Fruit fly (Drosophila melanogaster) whole organism, embryonic: ENCODE measurements around the gene Nup37.

ENCODE experiments used
- Bgb ChIP-seq: fragments of 200-800 bp; sonication (Bioruptor generic); IDR thresholded peaks from 2 replicates; pipeline ENCODE4 v1.3.6; 2022; ENCODE audit warnings: missing biosample characterization, missing genetic modification characterization; ENCODE audit not compliant: partially characterized antibody
- CG10209 ChIP-seq: fragments of 200-800 bp; sonication (Bioruptor generic); optimal IDR thresholded peaks from 3 replicates; lab custom pipeline; 2017; ENCODE audit warnings: missing biosample characterization, mild to moderate bottlenecking, missing genetic modification characterization, missing genetic modification reagents
- CG10565 ChIP-seq: fragments of 200-800 bp; sonication (Bioruptor generic); optimal IDR thresholded peaks from 3 replicates; lab custom pipeline; 2016; ENCODE audit warnings: missing biosample characterization, mild to moderate bottlenecking, missing genetic modification characterization
- CG11504 ChIP-seq: fragments of 200-800 bp; sonication (Bioruptor generic); optimal IDR thresholded peaks from 3 replicates; lab custom pipeline; 2019; ENCODE audit warnings: missing biosample characterization, mild to moderate bottlenecking, missing genetic modification characterization, moderate library complexity
- CG12155 ChIP-seq: fragments of 200-800 bp; sonication (Bioruptor generic); optimal IDR thresholded peaks from 3 replicates; lab custom pipeline; 2016; ENCODE audit warnings: missing biosample characterization, missing genetic modification characterization
- CG12299 ChIP-seq: fragments of 200-800 bp; sonication (Bioruptor generic); optimal IDR thresholded peaks from 2 replicates; lab custom pipeline; 2018; ENCODE audit warnings: missing biosample characterization, mild to moderate bottlenecking, missing genetic modification characterization
- CG12391 ChIP-seq: fragments of 200-800 bp; sonication (Bioruptor generic); optimal IDR thresholded peaks from 3 replicates; lab custom pipeline; 2018; ENCODE audit warnings: missing biosample characterization, mild to moderate bottlenecking, missing genetic modification characterization, moderate library complexity
- CG13287 ChIP-seq: fragments of 200-800 bp; sonication (Bioruptor generic); IDR thresholded peaks from 2 replicates; pipeline ENCODE4 v1.3.6; 2022; ENCODE audit warnings: missing biosample characterization, missing genetic modification characterization; ENCODE audit not compliant: partially characterized antibody
- CG13624 ChIP-seq: fragments of 200-800 bp; sonication (Bioruptor generic); optimal IDR thresholded peaks from 2 replicates; lab custom pipeline; 2016; ENCODE audit warnings: missing biosample characterization, missing genetic modification characterization
- CG14014 ChIP-seq: fragments of 200-800 bp; sonication (Bioruptor generic); IDR thresholded peaks from 2 replicates; pipeline ENCODE4 v1.3.6; 2022; ENCODE audit warnings: missing biosample characterization, missing genetic modification characterization
- CG15696 ChIP-seq: fragments of 200-800 bp; sonication (Bioruptor generic); optimal IDR thresholded peaks from 2 replicates; lab custom pipeline; 2019; ENCODE audit warnings: missing biosample characterization, mild to moderate bottlenecking, missing genetic modification characterization, moderate library complexity
- CG16813 ChIP-seq: fragments of 200-800 bp; sonication (Bioruptor generic); IDR thresholded peaks from 3 replicates; pipeline ENCODE4 v1.3.6; 2022; ENCODE audit warnings: missing biosample characterization, missing genetic modification characterization; ENCODE audit not compliant: partially characterized antibody
- CG18476 ChIP-seq: fragments of 200-800 bp; sonication (Bioruptor generic); optimal IDR thresholded peaks from 2 replicates; lab custom pipeline; 2016; ENCODE audit warnings: missing biosample characterization, mild to moderate bottlenecking, missing genetic modification characterization
- CG32532 ChIP-seq: fragments of 200-800 bp; sonication (Bioruptor generic); IDR thresholded peaks from 2 replicates; pipeline ENCODE4 v1.3.6; 2022; ENCODE audit warnings: missing biosample characterization, missing genetic modification characterization
- CG4424 ChIP-seq: fragments of 200-800 bp; sonication (Bioruptor generic); optimal IDR thresholded peaks from 3 replicates; lab custom pipeline; 2016; ENCODE audit warnings: missing biosample characterization, missing genetic modification characterization
- CG4617 ChIP-seq: fragments of 200-800 bp; sonication (Bioruptor generic); optimal IDR thresholded peaks from 3 replicates; lab custom pipeline; 2016; ENCODE audit warnings: missing biosample characterization, missing genetic modification characterization, borderline replicate concordance
- CG4707 ChIP-seq: fragments of 200-800 bp; sonication (Bioruptor generic); optimal IDR thresholded peaks from 2 replicates; lab custom pipeline; 2018; ENCODE audit warnings: missing biosample characterization, mild to moderate bottlenecking, missing genetic modification characterization, moderate library complexity
- CG6272 ChIP-seq: fragments of 200-800 bp; sonication (Bioruptor generic); IDR thresholded peaks from 2 replicates; pipeline ENCODE4 v1.3.6; 2022; ENCODE audit warnings: missing biosample characterization, missing genetic modification characterization
- CG6813 ChIP-seq: fragments of 200-800 bp; sonication (Bioruptor generic); optimal IDR thresholded peaks from 2 replicates; lab custom pipeline; 2017; ENCODE audit warnings: missing biosample characterization, missing genetic modification characterization, mild to moderate bottlenecking, moderate library complexity, missing genetic modification reagents
- CG9817 ChIP-seq: fragments of 200-800 bp; sonication (Bioruptor generic); optimal IDR thresholded peaks from 2 replicates; lab custom pipeline; 2018; ENCODE audit warnings: missing biosample characterization, mild to moderate bottlenecking, missing genetic modification characterization, moderate library complexity
- Ets65A ChIP-seq: fragments of 200-800 bp; sonication (Bioruptor generic); peaks from one replicate; lab custom pipeline; 2016; ENCODE audit warnings: missing biosample characterization, missing genetic modification characterization
- Hand ChIP-seq: fragments of 200-800 bp; sonication (Bioruptor generic); optimal IDR thresholded peaks from 2 replicates; lab custom pipeline; 2017; ENCODE audit warnings: mild to moderate bottlenecking, missing biosample characterization, missing genetic modification reagents, missing genetic modification characterization
- MBD-R2 ChIP-seq: fragments of 200-800 bp; sonication (Bioruptor generic); IDR thresholded peaks from 2 replicates; pipeline ENCODE4 v1.3.6; 2022; ENCODE audit warnings: missing biosample characterization, missing genetic modification characterization
- Mad ChIP-seq: fragments of 200-800 bp; sonication (Bioruptor generic); optimal IDR thresholded peaks from 2 replicates; lab custom pipeline; 2016; ENCODE audit warnings: missing biosample characterization, missing genetic modification characterization
- Max ChIP-seq: fragments of 200-800 bp; sonication (Bioruptor generic); optimal IDR thresholded peaks from 2 replicates; lab custom pipeline; 2016; ENCODE audit warnings: missing biosample characterization, mild to moderate bottlenecking, missing genetic modification characterization
- Med ChIP-seq: fragments of 200-800 bp; sonication (Bioruptor generic); peaks from one replicate; lab custom pipeline; 2016; ENCODE audit warnings: missing biosample characterization, missing genetic modification characterization, mild to moderate bottlenecking, inconsistent platforms, moderate library complexity
- Nf-YA ChIP-seq: fragments of 200-800 bp; sonication (Bioruptor generic); IDR thresholded peaks from 2 replicates; pipeline ENCODE4 v1.3.6; 2022; ENCODE audit warnings: missing biosample characterization, missing genetic modification characterization
- Sox100B ChIP-seq: fragments of 200-800 bp; sonication (Bioruptor generic); optimal IDR thresholded peaks from 3 replicates; lab custom pipeline; 2018; ENCODE audit warnings: missing biosample characterization, mild to moderate bottlenecking, missing genetic modification characterization
- TFAM ChIP-seq: fragments of 200-800 bp; sonication (Bioruptor generic); optimal IDR thresholded peaks from 2 replicates; lab custom pipeline; 2017; ENCODE audit warnings: missing biosample characterization, missing genetic modification characterization, inconsistent platforms
- Taf1 ChIP-seq: fragments of 200-800 bp; sonication (Bioruptor generic); IDR thresholded peaks from 2 replicates; pipeline ENCODE4 v1.3.6; 2022; ENCODE audit warnings: missing biosample characterization, missing genetic modification characterization
- amos ChIP-seq: fragments of 200-800 bp; sonication (Bioruptor generic); IDR thresholded peaks from 2 replicates; pipeline ENCODE4 v1.3.6; 2022; ENCODE audit warnings: missing biosample characterization, missing genetic modification characterization; ENCODE audit not compliant: partially characterized antibody
- bowl ChIP-seq: fragments of 200-800 bp; sonication (Bioruptor generic); IDR thresholded peaks from 2 replicates; pipeline ENCODE4 v1.3.6; 2022; ENCODE audit warnings: missing biosample characterization, missing genetic modification characterization
- chm ChIP-seq: fragments of 200-800 bp; sonication (Bioruptor generic); IDR thresholded peaks from 2 replicates; pipeline ENCODE4 v1.3.6; 2022; ENCODE audit warnings: missing biosample characterization, missing genetic modification characterization
- crp ChIP-seq, 2 experiments: fragments of 200-800 bp; sonication (Bioruptor generic); optimal IDR thresholded peaks; 2 replicates in 1 of 2; 3 replicates in 1 of 2; lab custom pipeline; 2017; ENCODE audit warnings: missing biosample characterization in 2 of 2, missing genetic modification characterization in 2 of 2, mild to moderate bottlenecking in 1 of 2, moderate library complexity in 1 of 2
- en ChIP-seq: fragments of 200-800 bp; sonication (Bioruptor generic); optimal IDR thresholded peaks from 2 replicates; lab custom pipeline; 2016; ENCODE audit warnings: missing biosample characterization, missing genetic modification characterization
- gsb-n ChIP-seq: fragments of 200-800 bp; sonication (Bioruptor generic); optimal IDR thresholded peaks from 3 replicates; lab custom pipeline; 2018; ENCODE audit warnings: missing biosample characterization, mild to moderate bottlenecking, missing genetic modification characterization
- gt ChIP-seq: fragments of 200-800 bp; sonication (Bioruptor generic); IDR thresholded peaks from 2 replicates; pipeline ENCODE4 v1.3.6; 2022; ENCODE audit warnings: missing biosample characterization, missing genetic modification characterization
- inv ChIP-seq: fragments of 200-800 bp; sonication (Bioruptor generic); IDR thresholded peaks from 2 replicates; pipeline ENCODE4 v1.3.6; 2022; ENCODE audit warnings: missing biosample characterization, missing genetic modification characterization; ENCODE audit not compliant: partially characterized antibody
- kni ChIP-seq: fragments of 200-800 bp; sonication (Bioruptor generic); optimal IDR thresholded peaks from 3 replicates; lab custom pipeline; 2017; ENCODE audit warnings: mild to moderate bottlenecking, missing biosample characterization, missing genetic modification reagents, missing genetic modification characterization
- lilli ChIP-seq: fragments of 200-800 bp; sonication (Bioruptor generic); optimal IDR thresholded peaks from 3 replicates; lab custom pipeline; 2016; ENCODE audit warnings: missing biosample characterization, missing genetic modification characterization
- phol ChIP-seq: fragments of 200-800 bp; sonication (Bioruptor generic); optimal IDR thresholded peaks from 3 replicates; lab custom pipeline; 2018; ENCODE audit warnings: missing biosample characterization, mild to moderate bottlenecking, missing genetic modification characterization, moderate library complexity
- ranshi ChIP-seq: fragments of 200-800 bp; sonication (Bioruptor generic); IDR thresholded peaks from 2 replicates; pipeline ENCODE4 v1.3.6; 2022; ENCODE audit warnings: missing biosample characterization, missing genetic modification characterization
- repo ChIP-seq: fragments of 200-800 bp; sonication (Bioruptor generic); optimal IDR thresholded peaks from 2 replicates; lab custom pipeline; 2016; ENCODE audit warnings: missing biosample characterization, missing genetic modification characterization
- sc ChIP-seq, 3 experiments: fragments of >200 bp in 2 of 3; fragments of 200-800 bp in 1 of 3; sonication (Bioruptor generic) in 1 of 3; optimal IDR thresholded peaks; 2 replicates in 2 of 3; 3 replicates in 1 of 3; lab custom pipeline; 2017; ENCODE audit warnings: mild to moderate bottlenecking in 1 of 3, missing biosample characterization in 1 of 3, missing genetic modification characterization in 1 of 3, missing genetic modification reagents in 1 of 3
- slp2 ChIP-seq: fragments of 200-800 bp; sonication (Bioruptor generic); optimal IDR thresholded peaks from 2 replicates; lab custom pipeline; 2016; ENCODE audit warnings: missing biosample characterization, missing genetic modification characterization
- ssp ChIP-seq: fragments of 200-800 bp; sonication (Bioruptor generic); IDR thresholded peaks from 2 replicates; pipeline ENCODE4 v1.3.6; 2022; ENCODE audit warnings: missing biosample characterization, missing genetic modification characterization
- tgo ChIP-seq: fragments of 200-800 bp; sonication (Bioruptor generic); IDR thresholded peaks from 3 replicates; pipeline ENCODE4 v1.3.6; 2022; ENCODE audit warnings: missing biosample characterization, missing genetic modification characterization
- trh ChIP-seq: fragments of 200-800 bp; sonication (Bioruptor generic); optimal IDR thresholded peaks from 2 replicates; lab custom pipeline; 2016; ENCODE audit warnings: missing biosample characterization, missing genetic modification characterization
- z ChIP-seq: fragments of 200-800 bp; sonication (Bioruptor generic); IDR thresholded peaks from 3 replicates; pipeline ENCODE4 v1.3.6; 2022; ENCODE audit warnings: missing biosample characterization, missing genetic modification characterization

Gene Nup37

dm6 chr3R:25207405-25208003, 40.0 kb upstream of the Nup37 start (continued):
- TF ChIP-seq CG14014 (GFP tag; lab: Robert Waterston, UW) (peak; percentile 63; the same call in 1 of the 2 replicates), CG4424 (peak; percentile 67), CG10565 (GFP tag; lab: Kevin White, UChicago) (no peak), Bgb (GFP tag; lab: Robert Waterston, UW) (no peak), Sox100B (peak; percentile 83), CG18476 (peak; percentile 65), MBD-R2 (GFP tag; lab: Robert Waterston, UW) (0 out of 2 replicates have a peak, but pooled peaks have one; percentile 14), en (GFP tag; lab: Kevin White, UChicago) (no peak), repo (GFP tag; lab: Kevin White, UChicago) (no peak), CG32532 (GFP tag; lab: Robert Waterston, UW) (peak; percentile 68), Taf1 (GFP tag; lab: Robert Waterston, UW) (0 out of 2 replicates have a peak, but pooled peaks have one; percentile 16), gsb-n (tag; lab: Kevin White, UChicago) (peak; percentile 74), CG4617 (peak; percentile 12), gt (GFP tag; lab: Robert Waterston, UW) (no peak), kni (no peak), CG12155 (GFP tag; lab: Kevin White, UChicago) (peak; percentile 55), CG10209 (GFP tag; lab: Kevin White, UChicago) (peak; percentile 72), CG16813 (GFP tag; lab: Robert Waterston, UW) (no peak), slp2 (GFP tag; lab: Kevin White, UChicago) (peak; percentile 25), amos (GFP tag; lab: Robert Waterston, UW) (no peak), CG13624 (no peak), crp (GFP tag; optimal IDR thresholded peaks at IDR 0.05; lab: Kevin White, UChicago) (peak in 1 of 2 experiments; percentile 19), Ets65A (peak; percentile 93), Med (GFP tag; lab: Kevin White, UChicago) (peak; percentile 84), TFAM (no peak), Hand (GFP tag; lab: Kevin White, UChicago) (no peak), CG4707 (GFP tag; lab: Kevin White, UChicago) (peak; percentile 45), ranshi (GFP tag; lab: Robert Waterston, UW) (peak; percentile 76), CG12299 (peak; percentile 54), tgo (GFP tag; lab: Robert Waterston, UW) (peak; percentile 79), Mad (GFP tag; lab: Kevin White, UChicago) (peak; percentile 47), CG11504 (tag; lab: Kevin White, UChicago) (peak; percentile 86), z (no peak), CG13287 (GFP tag; lab: Robert Waterston, UW) (no peak), Nf-YA (GFP tag; lab: Robert Waterston, UW) (peak; percentile 39; the same call in 1 of the 2 replicates), lilli (GFP tag; lab: Kevin White, UChicago) (peak; percentile 66), CG6272 (GFP tag; lab: Robert Waterston, UW) (no peak), ssp (GFP tag; lab: Robert Waterston, UW) (peak; percentile 23; the same call in 1 of the 2 replicates), CG9817 (tag; lab: Kevin White, UChicago) (peak; percentile 62), sc (optimal IDR thresholded peaks at IDR 0.05; lab: Kevin White, UChicago) (no peak), sc (GFP tag; optimal IDR thresholded peaks at IDR 0.05; lab: Kevin White, UChicago) (peak; percentile 51), CG6813 (GFP tag; lab: Kevin White, UChicago) (peak; percentile 21), Max (GFP tag; lab: Kevin White, UChicago) (peak; percentile 54), CG15696 (tag; lab: Kevin White, UChicago) (peak; percentile 64), inv (GFP tag; lab: Robert Waterston, UW) (no peak), trh (GFP tag; lab: Kevin White, UChicago) (peak; percentile 10), phol (peak; percentile 82), chm (GFP tag; lab: Robert Waterston, UW) (no peak; the same call in 1 of the 2 replicates), bowl (GFP tag; lab: Robert Waterston, UW) (no peak), CG12391 (peak; percentile 84)
